Fruit fly (Drosophila melanogaster): ENCODE measurements around the gene Arpc3A.

DNA sequence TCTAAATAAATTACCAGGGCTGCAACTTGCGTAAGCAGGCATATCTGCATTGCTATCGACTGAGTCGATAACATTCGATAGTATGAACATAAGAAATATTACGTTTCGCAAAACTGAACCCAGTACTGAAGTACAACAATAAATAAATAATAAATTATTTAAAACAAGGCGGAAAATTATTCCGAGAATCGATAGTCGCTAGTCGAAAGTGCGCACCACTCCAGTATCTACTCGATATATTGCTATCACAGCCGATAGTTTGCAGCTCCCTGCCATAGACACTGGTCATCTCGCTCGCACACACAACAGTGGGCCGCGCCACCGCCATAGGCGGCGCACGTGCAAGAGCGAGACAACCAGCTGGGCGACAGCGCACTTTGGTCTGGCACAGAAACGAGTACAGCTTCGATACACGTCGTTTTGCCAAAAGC is 41.1 kb upstream of the Arpc3A start, which contains the start of gene nsl1:
- TF ChIP-seq CG8478 (optimal IDR thresholded peaks at IDR 0.05) = no peak
- TF ChIP-seq CTCF (optimal IDR thresholded peaks at IDR 0.05) = peak; percentile 20 to 32
